Fruit fly (Drosophila melanogaster) whole organism, embryonic: Measurements from ENCODE around the gene CG12177.

ENCODE experiments used
- CG10147 ChIP-seq: fragments of 200-800 bp; sonication (Bioruptor generic); optimal IDR thresholded peaks from 2 replicates; lab custom pipeline; 2019; ENCODE audit warnings: missing biosample characterization, mild to moderate bottlenecking, missing genetic modification characterization, moderate library complexity
- CG11456 ChIP-seq: fragments of 200-800 bp; sonication (Bioruptor generic); IDR thresholded peaks from 3 replicates; pipeline ENCODE4 v1.3.6; 2022; ENCODE audit warnings: missing biosample characterization, missing genetic modification characterization
- CG11696 ChIP-seq: fragments of 200-800 bp; sonication (Bioruptor generic); IDR thresholded peaks from 2 replicates; pipeline ENCODE4 v1.3.6; 2022; ENCODE audit warnings: missing biosample characterization, missing genetic modification characterization
- CG12155 ChIP-seq: fragments of 200-800 bp; sonication (Bioruptor generic); optimal IDR thresholded peaks from 3 replicates; lab custom pipeline; 2016; ENCODE audit warnings: missing biosample characterization, missing genetic modification characterization
- CG13287 ChIP-seq: fragments of 200-800 bp; sonication (Bioruptor generic); IDR thresholded peaks from 2 replicates; pipeline ENCODE4 v1.3.6; 2022; ENCODE audit warnings: missing biosample characterization, missing genetic modification characterization; ENCODE audit not compliant: partially characterized antibody
- CG14667 ChIP-seq: fragments of 200-800 bp; sonication (Bioruptor generic); IDR thresholded peaks from 2 replicates; pipeline ENCODE4 v1.3.6; 2022; ENCODE audit warnings: missing biosample characterization, missing genetic modification characterization
- CG15479 ChIP-seq: fragments of 200-800 bp; sonication (Bioruptor generic); optimal IDR thresholded peaks from 3 replicates; lab custom pipeline; 2019; ENCODE audit warnings: missing biosample characterization, mild to moderate bottlenecking, missing genetic modification characterization, moderate library complexity
- CG15514 ChIP-seq: fragments of 200-800 bp; sonication (Bioruptor generic); optimal IDR thresholded peaks from 3 replicates; lab custom pipeline; 2017; ENCODE audit warnings: missing biosample characterization, missing genetic modification characterization, mild to moderate bottlenecking, moderate library complexity, missing genetic modification reagents
- CG16779 ChIP-seq: fragments of 200-800 bp; sonication (Bioruptor generic); IDR thresholded peaks from 2 replicates; pipeline ENCODE4 v1.3.6; 2022; ENCODE audit warnings: missing biosample characterization, missing genetic modification characterization
- CG2712 ChIP-seq: fragments of 200-800 bp; optimal IDR thresholded peaks from 3 replicates; lab custom pipeline; 2019; ENCODE audit warnings: missing biosample characterization, mild to moderate bottlenecking, missing genetic modification characterization, moderate library complexity
- CG30403 ChIP-seq: fragments of 200-800 bp; sonication (Bioruptor generic); optimal IDR thresholded peaks from 3 replicates; lab custom pipeline; 2016; ENCODE audit warnings: missing biosample characterization, missing genetic modification characterization
- CG3065 ChIP-seq: fragments of 200-800 bp; sonication (Bioruptor generic); optimal IDR thresholded peaks from 2 replicates; lab custom pipeline; 2016; ENCODE audit warnings: missing biosample characterization, missing genetic modification characterization
- CG31441 ChIP-seq: fragments of 200-800 bp; sonication (Bioruptor generic); IDR thresholded peaks from 2 replicates; pipeline ENCODE4 v1.3.6; 2022; ENCODE audit warnings: missing biosample characterization, missing genetic modification characterization
- CG32532 ChIP-seq: fragments of 200-800 bp; sonication (Bioruptor generic); IDR thresholded peaks from 2 replicates; pipeline ENCODE4 v1.3.6; 2022; ENCODE audit warnings: missing biosample characterization, missing genetic modification characterization
- CG34376 ChIP-seq: fragments of 200-800 bp; sonication (Bioruptor generic); optimal IDR thresholded peaks from 2 replicates; lab custom pipeline; 2018; ENCODE audit warnings: missing biosample characterization, mild to moderate bottlenecking, missing genetic modification characterization
- CG7745 ChIP-seq: fragments of 200-800 bp; sonication (Bioruptor generic); optimal IDR thresholded peaks from 2 replicates; lab custom pipeline; 2018; ENCODE audit warnings: missing biosample characterization, mild to moderate bottlenecking, missing genetic modification characterization, moderate library complexity
- CG7963 ChIP-seq: fragments of 200-800 bp; sonication (Bioruptor generic); IDR thresholded peaks from 3 replicates; pipeline ENCODE4 v1.3.6; 2022; ENCODE audit warnings: missing biosample characterization, missing genetic modification characterization; ENCODE audit not compliant: partially characterized antibody
- CG8924 ChIP-seq: fragments of 200-800 bp; optimal IDR thresholded peaks from 3 replicates; lab custom pipeline; 2019; ENCODE audit warnings: missing biosample characterization, mild to moderate bottlenecking, missing genetic modification characterization, moderate library complexity
- CG9817 ChIP-seq: fragments of 200-800 bp; sonication (Bioruptor generic); optimal IDR thresholded peaks from 2 replicates; lab custom pipeline; 2018; ENCODE audit warnings: missing biosample characterization, mild to moderate bottlenecking, missing genetic modification characterization, moderate library complexity
- Camta ChIP-seq: fragments of 200-800 bp; sonication (Bioruptor generic); optimal IDR thresholded peaks from 2 replicates; lab custom pipeline; 2016; ENCODE audit warnings: missing biosample characterization, missing genetic modification characterization
- D19A ChIP-seq: fragments of 200-800 bp; optimal IDR thresholded peaks from 3 replicates; lab custom pipeline; 2019; ENCODE audit warnings: missing biosample characterization, mild to moderate bottlenecking, missing genetic modification characterization, moderate library complexity
- D19B ChIP-seq: fragments of 200-800 bp; sonication (Bioruptor generic); optimal IDR thresholded peaks from 2 replicates; lab custom pipeline; 2017; ENCODE audit warnings: missing biosample characterization, mild to moderate bottlenecking, missing genetic modification characterization
- Dip3 ChIP-seq: fragments of 200-800 bp; sonication (Bioruptor generic); optimal IDR thresholded peaks from 3 replicates; lab custom pipeline; 2016; ENCODE audit warnings: missing biosample characterization, missing genetic modification characterization
- Dp ChIP-seq: fragments of 200-800 bp; sonication (Bioruptor generic); optimal IDR thresholded peaks from 2 replicates; lab custom pipeline; 2018; ENCODE audit warnings: missing biosample characterization, mild to moderate bottlenecking, missing genetic modification characterization, moderate library complexity
- Fer1 ChIP-seq: fragments of 200-800 bp; sonication (Bioruptor generic); optimal IDR thresholded peaks from 2 replicates; lab custom pipeline; 2017; ENCODE audit warnings: missing biosample characterization, mild to moderate bottlenecking, missing genetic modification characterization
- GATAe ChIP-seq: fragments of 200-800 bp; sonication (Bioruptor generic); conservative IDR thresholded peaks from 2 replicates; pipeline ENCODE4 v1.3.6; 2022; ENCODE audit warnings: missing biosample characterization, missing genetic modification characterization
- H15 ChIP-seq: fragments of 200-800 bp; sonication (Bioruptor generic); IDR thresholded peaks from 3 replicates; pipeline ENCODE4 v1.3.6; 2022; ENCODE audit warnings: missing biosample characterization, missing genetic modification characterization
- Hey ChIP-seq: fragments of 200-800 bp; sonication (Bioruptor generic); optimal IDR thresholded peaks from 3 replicates; lab custom pipeline; 2018; ENCODE audit warnings: missing biosample characterization, mild to moderate bottlenecking, missing genetic modification characterization
- HmgZ ChIP-seq: fragments of 200-800 bp; sonication (Bioruptor generic); optimal IDR thresholded peaks from 2 replicates; lab custom pipeline; 2018; ENCODE audit warnings: missing biosample characterization, mild to moderate bottlenecking, missing genetic modification characterization
- Med ChIP-seq: fragments of 200-800 bp; sonication (Bioruptor generic); peaks from one replicate; lab custom pipeline; 2016; ENCODE audit warnings: missing biosample characterization, missing genetic modification characterization, mild to moderate bottlenecking, inconsistent platforms, moderate library complexity
- Meics ChIP-seq: fragments of 200-800 bp; sonication (Bioruptor generic); optimal IDR thresholded peaks from 2 replicates; lab custom pipeline; 2017; ENCODE audit warnings: missing biosample characterization, mild to moderate bottlenecking, missing genetic modification characterization
- az2 ChIP-seq: fragments of 200-800 bp; sonication (Bioruptor generic); optimal IDR thresholded peaks from 3 replicates; lab custom pipeline; 2016; ENCODE audit warnings: missing biosample characterization, missing genetic modification characterization
- bcd ChIP-seq: fragments of 200-800 bp; sonication (Bioruptor generic); optimal IDR thresholded peaks from 2 replicates; lab custom pipeline; 2017; ENCODE audit warnings: missing biosample characterization, mild to moderate bottlenecking, missing genetic modification characterization
- btn ChIP-seq: fragments of 200-800 bp; sonication (Bioruptor generic); optimal IDR thresholded peaks from 2 replicates; lab custom pipeline; 2016; ENCODE audit warnings: missing biosample characterization, missing genetic modification characterization
- crol ChIP-seq: fragments of 200-800 bp; sonication (Bioruptor generic); IDR thresholded peaks from 2 replicates; pipeline ENCODE4 v1.3.6; 2022; ENCODE audit warnings: missing biosample characterization, missing genetic modification characterization
- ems ChIP-seq: fragments of 200-800 bp; sonication (Bioruptor generic); optimal IDR thresholded peaks from 3 replicates; lab custom pipeline; 2016; ENCODE audit warnings: missing biosample characterization, missing genetic modification characterization
- exex ChIP-seq: fragments of 200-800 bp; sonication (Bioruptor generic); optimal IDR thresholded peaks from 4 replicates; lab custom pipeline; 2018; ENCODE audit warnings: missing biosample characterization, mild to moderate bottlenecking, missing genetic modification characterization, moderate library complexity
- fu2 ChIP-seq: fragments of 200-800 bp; sonication (Bioruptor generic); optimal IDR thresholded peaks from 2 replicates; lab custom pipeline; 2016; ENCODE audit warnings: missing biosample characterization, missing genetic modification characterization
- gfzf ChIP-seq: fragments of 200-800 bp; sonication (Bioruptor generic); optimal IDR thresholded peaks from 2 replicates; lab custom pipeline; 2016; ENCODE audit warnings: missing biosample characterization, mild to moderate bottlenecking, missing genetic modification characterization, moderate library complexity
- grn ChIP-seq: fragments of 200-800 bp; sonication (Bioruptor generic); optimal IDR thresholded peaks from 3 replicates; lab custom pipeline; 2017; ENCODE audit warnings: missing biosample characterization, missing genetic modification characterization
- gsb-n ChIP-seq: fragments of 200-800 bp; sonication (Bioruptor generic); optimal IDR thresholded peaks from 3 replicates; lab custom pipeline; 2018; ENCODE audit warnings: missing biosample characterization, mild to moderate bottlenecking, missing genetic modification characterization
- kni ChIP-seq: fragments of 200-800 bp; sonication (Bioruptor generic); optimal IDR thresholded peaks from 3 replicates; lab custom pipeline; 2017; ENCODE audit warnings: mild to moderate bottlenecking, missing biosample characterization, missing genetic modification reagents, missing genetic modification characterization
- luna ChIP-seq: fragments of 200-800 bp; sonication (Bioruptor generic); optimal IDR thresholded peaks from 2 replicates; lab custom pipeline; 2016; ENCODE audit warnings: missing biosample characterization, missing genetic modification characterization
- pho ChIP-seq: fragments of 200-800 bp; sonication (Bioruptor generic); optimal IDR thresholded peaks from 2 replicates; lab custom pipeline; 2016; ENCODE audit warnings: missing biosample characterization, missing genetic modification characterization
- pros ChIP-seq: fragments of 200-800 bp; sonication (Bioruptor generic); optimal IDR thresholded peaks from 3 replicates; lab custom pipeline; 2019; ENCODE audit warnings: missing biosample characterization, mild to moderate bottlenecking, missing genetic modification characterization, moderate library complexity
- rib ChIP-seq: fragments of 200-800 bp; sonication (Bioruptor generic); IDR thresholded peaks from 2 replicates; pipeline ENCODE4 v1.3.6; 2022; ENCODE audit warnings: missing biosample characterization, missing genetic modification characterization
- sens ChIP-seq: fragments of 200-800 bp; sonication (Bioruptor generic); peaks from one replicate; lab custom pipeline; 2016; ENCODE audit warnings: missing biosample characterization, missing genetic modification characterization
- sug ChIP-seq: fragments of 200-800 bp; optimal IDR thresholded peaks from 2 replicates; lab custom pipeline; 2019; ENCODE audit warnings: missing biosample characterization, mild to moderate bottlenecking, missing genetic modification characterization, moderate library complexity
- unc-4 ChIP-seq: fragments of 200-800 bp; sonication (Bioruptor generic); IDR thresholded peaks from 2 replicates; pipeline ENCODE4 v1.3.6; 2022; ENCODE audit warnings: missing biosample characterization, missing genetic modification characterization; ENCODE audit not compliant: partially characterized antibody

The CG12177 gene

DNA sequence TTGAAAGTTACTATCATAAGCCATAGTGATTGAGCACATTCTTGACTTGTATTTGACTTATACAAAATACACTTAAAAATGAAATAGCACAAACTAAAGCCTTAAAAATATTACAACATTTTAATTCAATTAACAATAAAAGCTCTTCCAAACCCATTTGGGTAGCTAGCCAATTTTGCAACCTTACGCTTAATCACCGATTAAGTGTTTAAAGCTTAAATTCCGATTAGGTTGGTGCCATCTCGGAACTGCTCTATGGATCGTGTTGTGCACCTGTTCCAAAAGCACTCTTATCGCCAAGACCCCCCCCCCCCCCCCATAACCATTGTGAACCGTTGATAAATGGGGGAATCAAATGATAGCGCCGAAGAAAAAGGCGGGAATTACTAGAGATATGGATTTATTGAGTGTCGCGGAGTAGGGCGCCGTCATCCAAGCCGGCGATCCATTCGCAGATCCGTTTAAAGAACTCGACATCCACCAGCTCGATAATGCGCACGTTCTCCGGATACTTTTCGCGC is 2.3 kb downstream of the CG12177 start:
- TF ChIP-seq fu2 (GFP tag; lab: Kevin White, UChicago) (no peak), sug (tag; lab: Kevin White, UChicago) (peak; percentile 27), Dp (GFP tag; lab: Kevin White, UChicago) (peak; percentile 9), CG15514 (GFP tag; lab: Kevin White, UChicago) (peak; percentile 2), GATAe (peak; percentile 25; the same call in 1 of the 2 replicates), CG34376 (GFP tag; lab: Kevin White, UChicago) (peak; percentile 3), Hey (tag; lab: Kevin White, UChicago) (peak; percentile 5), CG31441 (GFP tag; lab: Robert Waterston, UW) (no peak), exex (tag; lab: Kevin White, UChicago) (peak; percentile 91), crol (GFP tag; lab: Robert Waterston, UW) (peak; percentile 67), HmgZ (tag; lab: Kevin White, UChicago) (peak; percentile 20), CG2712 (tag; lab: Kevin White, UChicago) (peak; percentile 71), grn (GFP tag; lab: Kevin White, UChicago) (peak; percentile 44), gsb-n (no peak)

DNA sequence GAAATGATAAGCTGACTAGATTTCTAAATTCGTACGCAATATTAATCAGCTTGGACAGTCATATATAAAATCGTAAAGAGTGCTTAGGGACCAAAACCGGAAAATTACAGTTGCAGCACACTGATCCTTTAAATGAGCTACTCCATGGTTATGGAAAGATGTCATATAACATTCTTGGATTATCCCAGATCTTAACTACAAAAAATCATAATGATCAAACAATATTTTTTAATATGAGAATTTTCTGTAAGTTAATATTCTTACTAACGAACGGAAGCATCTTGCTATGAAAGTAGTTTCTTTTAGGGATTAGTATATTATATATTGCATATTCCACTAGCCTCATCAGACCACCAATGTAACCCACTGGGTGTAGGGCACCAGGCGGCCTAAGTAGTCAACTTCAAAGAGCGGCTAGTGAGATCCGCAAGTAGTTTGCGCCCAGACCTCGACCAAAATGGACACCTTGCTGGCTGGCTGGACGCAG is 3.8 kb downstream of the CG12177 start, which contains the start of gene CG11162:
Gene CG11162, plus strand, starts transcription at position 437 of the 487 bp plus-strand sequence.
- TF ChIP-seq CG9817 (tag; lab: Kevin White, UChicago) = no peak
- TF ChIP-seq btn (GFP tag; lab: Kevin White, UChicago) = no peak
- no peak for TF ChIP-seq luna (GFP tag; lab: Kevin White, UChicago)
- TF ChIP-seq unc-4 = no peak
- TF ChIP-seq HmgZ (tag; lab: Kevin White, UChicago) = peak; percentile 3
- peak; percentile 41 for TF ChIP-seq CG10147 (GFP tag; lab: Kevin White, UChicago)
- TF ChIP-seq CG11456 (GFP tag; lab: Robert Waterston, UW) = no peak
- TF ChIP-seq pros (GFP tag; lab: Kevin White, UChicago) = no peak
- TF ChIP-seq CG15479 (GFP tag; lab: Kevin White, UChicago) = no peak
- no peak for TF ChIP-seq CG7745
- no peak for TF ChIP-seq CG14667
- TF ChIP-seq CG11696 (GFP tag; lab: Robert Waterston, UW) = no peak
- peak; percentile 2 for TF ChIP-seq CG8924 (tag; lab: Kevin White, UChicago)
- TF ChIP-seq az2 (GFP tag; lab: Kevin White, UChicago) = no peak
- peak; percentile 2 for TF ChIP-seq CG15514 (GFP tag; lab: Kevin White, UChicago)
- TF ChIP-seq CG3065 (GFP tag; lab: Kevin White, UChicago) = no peak
- peak; percentile 20 for TF ChIP-seq CG12155 (GFP tag; lab: Kevin White, UChicago)
- peak; percentile 26; the same call in 1 of the 2 replicates for TF ChIP-seq CG32532 (GFP tag; lab: Robert Waterston, UW)
- peak; percentile 63 for TF ChIP-seq Fer1
- TF ChIP-seq Dip3 (GFP tag; lab: Kevin White, UChicago) = peak; percentile 41
- no peak for TF ChIP-seq H15 (GFP tag; lab: Robert Waterston, UW)
- TF ChIP-seq D19A (tag; lab: Kevin White, UChicago) = no peak
- no peak for TF ChIP-seq ems (GFP tag; lab: Kevin White, UChicago)
- peak; percentile 52 for TF ChIP-seq D19B (GFP tag; lab: Kevin White, UChicago)
- no peak for TF ChIP-seq rib (GFP tag; lab: Robert Waterston, UW)
- no peak for TF ChIP-seq gfzf
- no peak for TF ChIP-seq Camta (GFP tag; lab: Kevin White, UChicago)
- peak; percentile 68 for TF ChIP-seq Meics (GFP tag; lab: Kevin White, UChicago)
- TF ChIP-seq CG7963 (GFP tag; lab: Robert Waterston, UW) = no peak
- peak; percentile 7 for TF ChIP-seq sens (GFP tag; lab: Kevin White, UChicago)
- no peak for TF ChIP-seq CG16779 (GFP tag; lab: Robert Waterston, UW)
- TF ChIP-seq CG13287 (GFP tag; lab: Robert Waterston, UW) = no peak
- peak; percentile 27 for TF ChIP-seq pho
- peak; percentile 24 for TF ChIP-seq bcd (GFP tag; lab: Kevin White, UChicago)
- peak; percentile 49 for TF ChIP-seq Med (GFP tag; lab: Kevin White, UChicago)
- peak; percentile 41 for TF ChIP-seq CG30403 (GFP tag; lab: Kevin White, UChicago)
- no peak for TF ChIP-seq kni (GFP tag; lab: Kevin White, UChicago)
